Fruit fly (Drosophila melanogaster) whole organism, embryonic: ENCODE measurements around the gene Fbp1.
A peak's percentile ranks its signal among the peaks of the same experiment; 100 is the strongest.

Experiments
- Antp ChIP-seq: fragments of 200-800 bp; sonication (Bioruptor generic); optimal IDR thresholded peaks from 3 replicates; lab custom pipeline; 2016; ENCODE audit warnings: missing biosample characterization, missing genetic modification characterization
- Awh ChIP-seq: fragments of 200-800 bp; sonication (Bioruptor generic); IDR thresholded peaks from 2 replicates; pipeline ENCODE4, ENCODE4 v1.3.6; 2022; ENCODE audit warnings: missing biosample characterization, missing genetic modification characterization
- B-H2 ChIP-seq: fragments of 200-800 bp; sonication (Bioruptor generic); optimal IDR thresholded peaks from 2 replicates; lab custom pipeline; 2018; ENCODE audit warnings: missing biosample characterization, mild to moderate bottlenecking, missing genetic modification characterization
- Bdp1 ChIP-seq: fragments of 200-800 bp; sonication (Bioruptor generic); optimal IDR thresholded peaks from 3 replicates; lab custom pipeline; 2016; ENCODE audit warnings: missing biosample characterization, missing genetic modification characterization
- CG10979 ChIP-seq: fragments of 200-800 bp; sonication (Bioruptor generic); optimal IDR thresholded peaks from 2 replicates; lab custom pipeline; 2018; ENCODE audit warnings: missing biosample characterization, mild to moderate bottlenecking, missing genetic modification characterization, moderate library complexity
- CG11696 ChIP-seq: fragments of 200-800 bp; sonication (Bioruptor generic); IDR thresholded peaks from 2 replicates; pipeline ENCODE4 v1.3.6; 2022; ENCODE audit warnings: missing biosample characterization, missing genetic modification characterization
- CG12942 ChIP-seq: fragments of 200-800 bp; sonication (Bioruptor generic); optimal IDR thresholded peaks from 3 replicates; lab custom pipeline; 2016; ENCODE audit warnings: missing biosample characterization, missing genetic modification characterization
- CG14965 ChIP-seq: fragments of 200-800 bp; sonication (Bioruptor generic); optimal IDR thresholded peaks from 2 replicates; lab custom pipeline; 2016; ENCODE audit warnings: missing biosample characterization, missing genetic modification characterization, borderline replicate concordance
- CG15073 ChIP-seq: fragments of 200-800 bp; sonication (Bioruptor generic); optimal IDR thresholded peaks from 2 replicates; lab custom pipeline; 2016; ENCODE audit warnings: missing biosample characterization, missing genetic modification characterization
- CG1529 ChIP-seq: fragments of 200-800 bp; sonication (Bioruptor generic); optimal IDR thresholded peaks from 3 replicates; lab custom pipeline; 2018; ENCODE audit warnings: missing biosample characterization, missing genetic modification characterization
- CG17361 ChIP-seq: fragments of 200-800 bp; sonication (Bioruptor generic); IDR thresholded peaks from 3 replicates; pipeline ENCODE4 v1.3.6; 2022; ENCODE audit warnings: missing biosample characterization, missing genetic modification characterization
- CG2202 ChIP-seq: fragments of 200-800 bp; sonication (Bioruptor generic); optimal IDR thresholded peaks from 2 replicates; lab custom pipeline; 2018; ENCODE audit warnings: missing biosample characterization, mild to moderate bottlenecking, missing genetic modification characterization
- CG33557 ChIP-seq: fragments of 200-800 bp; sonication (Bioruptor generic); optimal IDR thresholded peaks from 2 replicates; lab custom pipeline; 2019; ENCODE audit warnings: missing biosample characterization, mild to moderate bottlenecking, missing genetic modification characterization, moderate library complexity
- CG3838 ChIP-seq: fragments of 200-800 bp; sonication (Bioruptor generic); optimal IDR thresholded peaks from 3 replicates; lab custom pipeline; 2016; ENCODE audit warnings: missing biosample characterization, missing genetic modification characterization
- CG3995 ChIP-seq: fragments of 200-800 bp; sonication (Bioruptor generic); optimal IDR thresholded peaks from 3 replicates; lab custom pipeline; 2016; ENCODE audit warnings: missing biosample characterization, missing genetic modification characterization
- CG8290 ChIP-seq, 3 experiments: fragments of 200-800 bp; sonication (Bioruptor generic); optimal IDR thresholded peaks; 2 replicates each; lab custom pipeline; 2016 to 2019; ENCODE audit warnings: missing biosample characterization in 3 of 3, missing genetic modification characterization in 3 of 3, mild to moderate bottlenecking in 2 of 3, moderate library complexity in 1 of 3
- D19A ChIP-seq: fragments of 200-800 bp; optimal IDR thresholded peaks from 3 replicates; lab custom pipeline; 2019; ENCODE audit warnings: missing biosample characterization, mild to moderate bottlenecking, missing genetic modification characterization, moderate library complexity
- D19B ChIP-seq: fragments of 200-800 bp; sonication (Bioruptor generic); optimal IDR thresholded peaks from 2 replicates; lab custom pipeline; 2017; ENCODE audit warnings: missing biosample characterization, mild to moderate bottlenecking, missing genetic modification characterization
- Dbx ChIP-seq: fragments of 200-800 bp; sonication (Bioruptor generic); IDR thresholded peaks from 3 replicates; pipeline ENCODE4 v1.3.6; 2022; ENCODE audit warnings: missing biosample characterization, missing genetic modification characterization
- Deaf1 ChIP-seq: fragments of 200-800 bp; optimal IDR thresholded peaks from 3 replicates; lab custom pipeline; 2019; ENCODE audit warnings: missing biosample characterization, mild to moderate bottlenecking, missing genetic modification characterization, moderate library complexity
- Dll ChIP-seq: fragments of 200-800 bp; sonication (Bioruptor generic); IDR thresholded peaks from 4 replicates; pipeline ENCODE4 v1.3.6; 2022; ENCODE audit warnings: missing biosample characterization, missing genetic modification characterization; ENCODE audit not compliant: partially characterized antibody
- Gug ChIP-seq: fragments of 200-800 bp; sonication (Bioruptor generic); IDR thresholded peaks from 4 replicates; pipeline ENCODE4 v1.3.6; 2022; ENCODE audit warnings: missing biosample characterization, missing genetic modification characterization
- HLH3B ChIP-seq: fragments of 200-800 bp; sonication (Bioruptor generic); IDR thresholded peaks from 2 replicates; pipeline ENCODE4 v1.3.6; 2022; ENCODE audit warnings: missing biosample characterization, missing genetic modification characterization
- Hey ChIP-seq: fragments of 200-800 bp; sonication (Bioruptor generic); optimal IDR thresholded peaks from 3 replicates; lab custom pipeline; 2018; ENCODE audit warnings: missing biosample characterization, mild to moderate bottlenecking, missing genetic modification characterization
- Hr78 ChIP-seq, 2 experiments: fragments of 200-800 bp in 1 of 2; fragments of >200 bp in 1 of 2; sonication (Bioruptor generic) in 1 of 2; optimal IDR thresholded peaks; 2 replicates each; lab custom pipeline; 2017 to 2019; ENCODE audit warnings: missing biosample characterization in 2 of 2, missing genetic modification characterization in 2 of 2, mild to moderate bottlenecking in 1 of 2, moderate library complexity in 1 of 2
- Mes4 ChIP-seq: fragments of 200-800 bp; sonication (Bioruptor generic); optimal IDR thresholded peaks from 2 replicates; lab custom pipeline; 2016; ENCODE audit warnings: missing biosample characterization, missing genetic modification characterization
- NC2β ChIP-seq: fragments of 200-800 bp; sonication (Bioruptor generic); optimal IDR thresholded peaks from 2 replicates; lab custom pipeline; 2016; ENCODE audit warnings: missing biosample characterization, missing genetic modification characterization
- NFAT ChIP-seq: fragments of 200-800 bp; sonication (Bioruptor generic); IDR thresholded peaks from 2 replicates; pipeline ENCODE4 v1.3.6; 2022; ENCODE audit warnings: missing biosample characterization, missing genetic modification characterization
- Nf-YA ChIP-seq: fragments of 200-800 bp; sonication (Bioruptor generic); IDR thresholded peaks from 2 replicates; pipeline ENCODE4 v1.3.6; 2022; ENCODE audit warnings: missing biosample characterization, missing genetic modification characterization
- PHDP ChIP-seq: fragments of 200-800 bp; sonication (Bioruptor generic); optimal IDR thresholded peaks from 3 replicates; lab custom pipeline; 2018; ENCODE audit warnings: missing biosample characterization, mild to moderate bottlenecking, missing genetic modification characterization, moderate library complexity
- Rfx ChIP-seq: fragments of 200-800 bp; sonication (Bioruptor generic); IDR thresholded peaks from 2 replicates; pipeline ENCODE4 v1.3.6; 2022; ENCODE audit warnings: missing biosample characterization, missing genetic modification characterization
- chif ChIP-seq, 2 experiments: fragments of 200-800 bp; sonication (Bioruptor generic); optimal IDR thresholded peaks; 3 replicates each; lab custom pipeline; 2016; ENCODE audit warnings: missing biosample characterization in 2 of 2, missing genetic modification characterization in 2 of 2
- chm ChIP-seq: fragments of 200-800 bp; sonication (Bioruptor generic); IDR thresholded peaks from 2 replicates; pipeline ENCODE4 v1.3.6; 2022; ENCODE audit warnings: missing biosample characterization, missing genetic modification characterization
- crp ChIP-seq, 2 experiments: fragments of 200-800 bp; sonication (Bioruptor generic); optimal IDR thresholded peaks; 2 replicates in 1 of 2; 3 replicates in 1 of 2; lab custom pipeline; 2017; ENCODE audit warnings: missing biosample characterization in 2 of 2, missing genetic modification characterization in 2 of 2, mild to moderate bottlenecking in 1 of 2, moderate library complexity in 1 of 2
- gem ChIP-seq: fragments of 200-800 bp; sonication (Bioruptor generic); optimal IDR thresholded peaks from 2 replicates; lab custom pipeline; 2019; ENCODE audit warnings: missing biosample characterization, mild to moderate bottlenecking, missing genetic modification characterization, moderate library complexity
- gro ChIP-seq: fragments of 200-800 bp; sonication (Bioruptor generic); optimal IDR thresholded peaks from 2 replicates; lab custom pipeline; 2016; ENCODE audit warnings: missing biosample characterization, missing genetic modification characterization
- mam ChIP-seq: fragments of 200-800 bp; sonication (Bioruptor generic); optimal IDR thresholded peaks from 3 replicates; lab custom pipeline; 2016; ENCODE audit warnings: missing biosample characterization, missing genetic modification characterization
- mld ChIP-seq: fragments of 200-800 bp; sonication (Bioruptor generic); IDR thresholded peaks from 3 replicates; pipeline ENCODE4 v1.3.6; 2022; ENCODE audit warnings: missing biosample characterization, missing genetic modification characterization; ENCODE audit not compliant: partially characterized antibody
- peb ChIP-seq: fragments of 200-800 bp; sonication (Bioruptor generic); IDR thresholded peaks from 2 replicates; pipeline ENCODE4 v1.3.6; 2022; ENCODE audit warnings: missing biosample characterization, missing genetic modification characterization
- pfk ChIP-seq: fragments of 200-800 bp; sonication (Bioruptor generic); optimal IDR thresholded peaks from 2 replicates; lab custom pipeline; 2018; ENCODE audit warnings: missing biosample characterization, mild to moderate bottlenecking, missing genetic modification characterization, moderate library complexity
- pnt ChIP-seq: fragments of 200-800 bp; sonication (Bioruptor generic); optimal IDR thresholded peaks from 3 replicates; lab custom pipeline; 2016; ENCODE audit warnings: missing biosample characterization, missing genetic modification characterization
- pros ChIP-seq: fragments of 200-800 bp; sonication (Bioruptor generic); optimal IDR thresholded peaks from 3 replicates; lab custom pipeline; 2019; ENCODE audit warnings: missing biosample characterization, mild to moderate bottlenecking, missing genetic modification characterization, moderate library complexity
- row ChIP-seq: fragments of 200-800 bp; sonication (Bioruptor generic); IDR thresholded peaks from 3 replicates; pipeline ENCODE4 v1.3.6; 2022; ENCODE audit warnings: missing biosample characterization, missing genetic modification characterization
- shn ChIP-seq: fragments of 200-800 bp; sonication (Bioruptor generic); optimal IDR thresholded peaks from 3 replicates; lab custom pipeline; 2016; ENCODE audit warnings: missing biosample characterization, missing genetic modification characterization
- sisA ChIP-seq: fragments of 200-800 bp; sonication (Bioruptor generic); IDR thresholded peaks from 2 replicates; pipeline ENCODE4 v1.3.6; 2022; ENCODE audit warnings: missing biosample characterization, missing genetic modification characterization
- so ChIP-seq: fragments of 200-800 bp; sonication (Bioruptor generic); IDR thresholded peaks from 3 replicates; pipeline ENCODE4 v1.3.6; 2022; ENCODE audit warnings: missing biosample characterization, missing genetic modification characterization
- toy ChIP-seq: fragments of 200-800 bp; sonication (Bioruptor generic); IDR thresholded peaks from 2 replicates; pipeline ENCODE4 v1.3.6; 2022; ENCODE audit warnings: missing biosample characterization, missing genetic modification characterization
- trem ChIP-seq: fragments of 200-800 bp; optimal IDR thresholded peaks from 3 replicates; lab custom pipeline; 2019; ENCODE audit warnings: missing biosample characterization, mild to moderate bottlenecking, missing genetic modification characterization, moderate library complexity
- vnd ChIP-seq: fragments of 200-800 bp; sonication (Bioruptor generic); IDR thresholded peaks from 3 replicates; pipeline ENCODE4 v1.3.6; 2022; ENCODE audit warnings: missing biosample characterization, missing genetic modification characterization; ENCODE audit not compliant: partially characterized antibody
- wor ChIP-seq: fragments of 200-800 bp; sonication (Bioruptor generic); IDR thresholded peaks from 2 replicates; pipeline ENCODE4 v1.3.6; 2022; ENCODE audit warnings: missing biosample characterization, missing genetic modification characterization

The Fbp1 gene

DNA sequence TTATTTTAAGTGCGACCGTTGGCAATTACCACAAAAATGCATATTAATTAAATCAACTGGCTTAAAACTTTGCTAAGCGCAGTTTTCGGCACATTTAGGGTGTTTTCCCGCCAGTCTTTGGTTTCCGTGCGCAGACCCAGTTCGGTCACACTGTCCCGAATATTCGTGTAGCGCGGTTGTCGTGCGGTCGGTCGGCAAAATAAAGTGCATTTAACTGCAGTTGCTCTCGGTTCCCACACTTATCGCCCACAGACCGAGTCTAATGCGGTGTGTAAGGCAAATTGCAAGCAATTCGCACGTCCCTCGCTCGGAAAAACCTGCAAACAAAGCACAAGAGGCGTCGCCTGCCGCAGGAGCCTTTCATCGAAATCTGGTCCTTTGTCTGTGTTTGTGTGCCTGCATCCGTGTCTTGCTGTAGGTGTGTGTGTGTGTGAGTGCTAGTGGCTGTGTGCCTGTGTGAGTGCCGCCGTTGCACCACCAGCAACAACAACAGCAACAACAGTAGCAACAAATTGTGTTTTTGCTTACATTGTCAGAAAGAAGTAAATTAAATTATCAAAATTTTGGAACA, 44.7 kb downstream of the Fbp1 start, which contains the start of the genes CG13484 and Frl (continued):
- peak; percentile 22 for TF ChIP-seq B-H2 (GFP tag; lab: Kevin White, UChicago)
- peak; percentile 23 for TF ChIP-seq gem (tag; lab: Kevin White, UChicago)
- no peak for TF ChIP-seq mam (GFP tag; lab: Kevin White, UChicago)
- TF ChIP-seq sisA (GFP tag; lab: Robert Waterston, UW) = no peak
- TF ChIP-seq Deaf1 (tag; lab: Kevin White, UChicago) = peak; percentile 87
- TF ChIP-seq so = no peak
- peak; percentile 26 for TF ChIP-seq gro (GFP tag; lab: Kevin White, UChicago)
- TF ChIP-seq Mes4 (GFP tag; lab: Kevin White, UChicago) = peak; percentile 43
- TF ChIP-seq mld (GFP tag; lab: Robert Waterston, UW) = no peak
- no peak for TF ChIP-seq wor (GFP tag; lab: Robert Waterston, UW)
- peak; percentile 40 for TF ChIP-seq CG33557
- no peak for TF ChIP-seq Awh (GFP tag; lab: Robert Waterston, UW)
- peak; percentile 65 for TF ChIP-seq NC2β
- no peak for TF ChIP-seq CG15073 (GFP tag; lab: Kevin White, UChicago)
- no peak for TF ChIP-seq toy
- TF ChIP-seq row (GFP tag; lab: Robert Waterston, UW) = peak; percentile 51; the same call in 2 of the 3 replicates
- TF ChIP-seq PHDP = peak; percentile 61
- peak; percentile 68 for TF ChIP-seq Rfx
- no peak for TF ChIP-seq shn (GFP tag; lab: Kevin White, UChicago)
- TF ChIP-seq CG3995 (GFP tag; lab: Kevin White, UChicago) = peak; percentile 78
- no peak; the same call in 1 of the 2 replicates for TF ChIP-seq peb
- TF ChIP-seq CG12942 (GFP tag; lab: Kevin White, UChicago) = peak; percentile 16
- peak; percentile 25 for TF ChIP-seq CG10979 (tag; lab: Kevin White, UChicago)
- peak; percentile 29; the same call in 1 of the 2 replicates for TF ChIP-seq NFAT
- peak; percentile 13 for TF ChIP-seq pnt (GFP tag; lab: Kevin White, UChicago)
- TF ChIP-seq CG8290 (GFP tag; optimal IDR thresholded peaks at IDR 0.05; lab: Kevin White, UChicago) = no peak
- peak; percentile 37 to 89 for TF ChIP-seq CG8290 (tag; optimal IDR thresholded peaks at IDR 0.05; lab: Kevin White, UChicago)
- no peak for TF ChIP-seq Hr78 (GFP tag; optimal IDR thresholded peaks at IDR 0.05; lab: Kevin White, UChicago)
- no peak for TF ChIP-seq Hey (tag; lab: Kevin White, UChicago)
- no peak for TF ChIP-seq CG2202 (tag; lab: Kevin White, UChicago)
- no peak for TF ChIP-seq HLH3B (GFP tag; lab: Robert Waterston, UW)
- TF ChIP-seq D19A = peak; percentile 2
- TF ChIP-seq CG17361 (GFP tag; lab: Robert Waterston, UW) = 0 out of 3 replicates have a peak, but pooled peaks have one; percentile 34
- no peak for TF ChIP-seq D19B (GFP tag; lab: Kevin White, UChicago)
- TF ChIP-seq chif (GFP tag; optimal IDR thresholded peaks at IDR 0.05; lab: Kevin White, UChicago) = peak in 1 of 2 experiments; percentile 15
- TF ChIP-seq Dbx = peak; percentile 51; the same call in 1 of the 3 replicates
- TF ChIP-seq crp (GFP tag; optimal IDR thresholded peaks at IDR 0.05; lab: Kevin White, UChicago) = peak in 1 of 2 experiments; percentile 48
- TF ChIP-seq CG3838 (GFP tag; lab: Kevin White, UChicago) = no peak
- no peak for TF ChIP-seq pfk (GFP tag; lab: Kevin White, UChicago)
- no peak for TF ChIP-seq vnd (GFP tag; lab: Robert Waterston, UW)
- TF ChIP-seq chm (GFP tag; lab: Robert Waterston, UW) = peak; percentile 81
- TF ChIP-seq pros (GFP tag; lab: Kevin White, UChicago) = peak; percentile 4
- peak; percentile 39 for TF ChIP-seq Bdp1 (GFP tag; lab: Kevin White, UChicago)
- peak; percentile 56 for TF ChIP-seq trem (tag; lab: Kevin White, UChicago)
- peak; percentile 49; the same call in 1 of the 4 replicates for TF ChIP-seq Dll
- no peak for TF ChIP-seq CG1529 (GFP tag; lab: Kevin White, UChicago)
- no peak for TF ChIP-seq CG11696
- peak; percentile 2 for TF ChIP-seq Antp (GFP tag; lab: Kevin White, UChicago)
- TF ChIP-seq Gug (GFP tag; lab: Robert Waterston, UW) = peak; percentile 33; the same call in 1 of the 4 replicates
- TF ChIP-seq CG14965 (GFP tag; lab: Kevin White, UChicago) = no peak
- TF ChIP-seq Nf-YA (GFP tag; lab: Robert Waterston, UW) = no peak
